Worm (Caenorhabditis elegans) whole organism, L2 larva: ENCODE data around the gene tbc-18.

Experiments
- C34F6.9 ChIP-seq: fragments of 150-350 bp; optimal IDR thresholded peaks from 2 replicates; lab custom pipeline; 2014; ENCODE audit warnings: missing biosample characterization, missing genetic modification characterization
- F13H6.1 ChIP-seq: sonication (generic microtip); optimal IDR thresholded peaks from 2 replicates; lab custom pipeline; 2016; ENCODE audit warnings: missing genetic modification characterization, missing compliant biosample characterization
- R02D3.7 ChIP-seq: fragments of 150-350 bp; optimal IDR thresholded peaks from 2 replicates; lab custom pipeline; 2014; ENCODE audit warnings: missing biosample characterization, missing genetic modification characterization
- Y55F3AM.14 ChIP-seq: fragments of 200-800 bp; sonication (Bioruptor generic); optimal IDR thresholded peaks from 2 replicates; lab custom pipeline; 2018; ENCODE audit warnings: mild to moderate bottlenecking, missing genetic modification characterization, missing compliant biosample characterization
- ZK546.5 ChIP-seq: sonication (generic microtip); optimal IDR thresholded peaks from 2 replicates; lab custom pipeline; 2017; ENCODE audit warnings: missing biosample characterization, missing genetic modification characterization
- ama-1 ChIP-seq: fragments of 150-350 bp; optimal IDR thresholded peaks from 2 replicates; lab custom pipeline; 2018; ENCODE audit warnings: inconsistent platforms
- blmp-1 ChIP-seq: sonication (generic microtip); optimal IDR thresholded peaks from 2 replicates; lab custom pipeline; 2017; ENCODE audit warnings: missing genetic modification characterization, mild to moderate bottlenecking, missing compliant biosample characterization, antibody characterized with exemption, moderate library complexity; ENCODE audit not compliant: insufficient read depth
- dmd-4 ChIP-seq: sonication (generic microtip); optimal IDR thresholded peaks from 2 replicates; lab custom pipeline; 2017; ENCODE audit warnings: missing biosample characterization, missing genetic modification characterization
- egl-27 ChIP-seq: sonication (generic microtip); optimal IDR thresholded peaks from 3 replicates; lab custom pipeline; 2017; ENCODE audit warnings: missing biosample characterization, missing genetic modification reagents, missing genetic modification characterization
- elt-1 ChIP-seq: fragments of 150-350 bp; optimal IDR thresholded peaks from 2 replicates; lab custom pipeline; 2014; ENCODE audit warnings: missing biosample characterization, missing genetic modification characterization
- elt-3 ChIP-seq: sonication (generic microtip); optimal IDR thresholded peaks from 2 replicates; lab custom pipeline; 2017; ENCODE audit warnings: missing biosample characterization, missing genetic modification characterization
- fos-1 ChIP-seq: fragments of 150-350 bp; optimal IDR thresholded peaks from 2 replicates; lab custom pipeline; 2014; ENCODE audit warnings: missing biosample characterization, missing genetic modification characterization
- gmeb-1 ChIP-seq: fragments of 150-350 bp; optimal IDR thresholded peaks from 2 replicates; lab custom pipeline; 2014; ENCODE audit warnings: missing biosample characterization, missing genetic modification characterization
- lin-13 ChIP-seq: fragments of 150-350 bp; optimal IDR thresholded peaks from 2 replicates; lab custom pipeline; 2014; ENCODE audit warnings: missing biosample characterization, missing genetic modification reagents, missing genetic modification characterization
- lin-39 ChIP-seq: fragments of 150-350 bp; optimal IDR thresholded peaks from 2 replicates; lab custom pipeline; 2014; ENCODE audit warnings: missing biosample characterization, missing genetic modification reagents, missing genetic modification characterization
- lsy-2 ChIP-seq, 2 experiments: fragments of 150-350 bp in 1 of 2; sonication (generic microtip) in 1 of 2; optimal IDR thresholded peaks; 2 replicates each; lab custom pipeline; 2014 to 2017; ENCODE audit warnings: missing biosample characterization in 2 of 2, missing genetic modification characterization in 2 of 2
- mbf-1 ChIP-seq: sonication (generic microtip); optimal IDR thresholded peaks from 2 replicates; lab custom pipeline; 2017; ENCODE audit warnings: missing biosample characterization, missing genetic modification characterization
- mdl-1 ChIP-seq, 2 experiments: fragments of 150-350 bp in 1 of 2; sonication (generic microtip) in 1 of 2; optimal IDR thresholded peaks; 2 replicates each; lab custom pipeline; 2017; ENCODE audit warnings: missing biosample characterization in 2 of 2, missing genetic modification characterization in 2 of 2
- nhr-10 ChIP-seq: sonication (generic microtip); optimal IDR thresholded peaks from 2 replicates; lab custom pipeline; 2017; ENCODE audit warnings: missing biosample characterization, missing genetic modification characterization
- nhr-11 ChIP-seq: fragments of 150-350 bp; optimal IDR thresholded peaks from 2 replicates; lab custom pipeline; 2014; ENCODE audit warnings: missing biosample characterization, missing genetic modification characterization
- nhr-12 ChIP-seq: fragments of 150-350 bp; optimal IDR thresholded peaks from 2 replicates; lab custom pipeline; 2014; ENCODE audit warnings: missing biosample characterization, missing genetic modification characterization
- nhr-129 ChIP-seq: fragments of 150-350 bp; optimal IDR thresholded peaks from 2 replicates; lab custom pipeline; 2014; ENCODE audit warnings: missing biosample characterization, missing genetic modification characterization
- nhr-21 ChIP-seq: fragments of 150-350 bp; optimal IDR thresholded peaks from 2 replicates; lab custom pipeline; 2014; ENCODE audit warnings: missing biosample characterization, missing genetic modification characterization
- nhr-237 ChIP-seq: fragments of 150-350 bp; optimal IDR thresholded peaks from 2 replicates; lab custom pipeline; 2014; ENCODE audit warnings: missing biosample characterization, missing genetic modification characterization
- nhr-25 ChIP-seq: fragments of 150-350 bp; sonication (generic microtip); optimal IDR thresholded peaks from 3 replicates; lab custom pipeline; 2014; ENCODE audit warnings: missing biosample characterization, missing genetic modification characterization
- nhr-6 ChIP-seq: fragments of 150-350 bp; optimal IDR thresholded peaks from 2 replicates; lab custom pipeline; 2014; ENCODE audit warnings: missing biosample characterization, missing genetic modification characterization
- nhr-77 ChIP-seq: fragments of 150-350 bp; optimal IDR thresholded peaks from 2 replicates; lab custom pipeline; 2014; ENCODE audit warnings: missing biosample characterization, missing genetic modification characterization
- skn-1 ChIP-seq: sonication (generic microtip); optimal IDR thresholded peaks from 2 replicates; lab custom pipeline; 2017; ENCODE audit warnings: missing biosample characterization, missing genetic modification characterization
- sma-9 ChIP-seq, 2 experiments: fragments of 150-350 bp in 1 of 2; sonication (generic microtip) in 1 of 2; optimal IDR thresholded peaks; 2 replicates each; lab custom pipeline; 2014 to 2016; ENCODE audit warnings: missing genetic modification characterization in 2 of 2, mild to moderate bottlenecking in 1 of 2, missing biosample characterization in 1 of 2, missing compliant biosample characterization in 1 of 2, missing genetic modification reagents in 1 of 2, moderate library complexity in 1 of 2
- snpc-4 ChIP-seq: fragments of 150-350 bp; optimal IDR thresholded peaks from 2 replicates; lab custom pipeline; 2014; ENCODE audit warnings: missing biosample characterization, missing genetic modification characterization
- unc-39 ChIP-seq: fragments of 150-350 bp; optimal IDR thresholded peaks from 2 replicates; lab custom pipeline; 2014; ENCODE audit warnings: missing biosample characterization, missing genetic modification characterization
- unc-55 ChIP-seq: fragments of 150-350 bp; sonication (generic microtip); optimal IDR thresholded peaks from 3 replicates; lab custom pipeline; 2014; ENCODE audit warnings: missing biosample characterization, missing genetic modification reagents, missing genetic modification characterization
- zag-1 ChIP-seq: fragments of 150-350 bp; optimal IDR thresholded peaks from 2 replicates; lab custom pipeline; 2014; ENCODE audit warnings: missing biosample characterization, missing genetic modification characterization
- ztf-1 ChIP-seq: fragments of 200-800 bp; sonication (Bioruptor generic); conservative IDR thresholded peaks from 2 replicates; pipeline ENCODE4 v1.3.6; 2022; ENCODE audit warnings: missing genetic modification characterization, missing compliant biosample characterization
- ztf-4 ChIP-seq: fragments of 150-350 bp; optimal IDR thresholded peaks from 2 replicates; lab custom pipeline; 2014; ENCODE audit warnings: missing biosample characterization, missing genetic modification characterization

Gene tbc-18

ce11 chrX:8423199-8423598 lies 44.8 kb downstream of the tbc-18 start:
- TF ChIP-seq nhr-25: no peak
- TF ChIP-seq sma-9 (GFP tag; optimal IDR thresholded peaks at IDR 0.05; lab: Kevin White, UChicago): no peak
- no peak for TF ChIP-seq sma-9 (tag; optimal IDR thresholded peaks at IDR 0.05; lab: Kevin White, UChicago)
- TF ChIP-seq Y55F3AM.14 (GFP tag; lab: Kevin White, UChicago): no peak
- TF ChIP-seq fos-1 (tag; lab: Kevin White, UChicago): no peak
- no peak for TF ChIP-seq unc-39
- no peak for TF ChIP-seq lsy-2 (tag; optimal IDR thresholded peaks at IDR 0.05; lab: Kevin White, UChicago)
- no peak for TF ChIP-seq mdl-1 (tag; optimal IDR thresholded peaks at IDR 0.05; lab: Kevin White, UChicago)
- TF ChIP-seq nhr-6 (tag; lab: Kevin White, UChicago): no peak
- TF ChIP-seq nhr-10: no peak
- no peak for TF ChIP-seq nhr-237 (tag; lab: Kevin White, UChicago)
- TF ChIP-seq, all 48 proteins: peak for 0

DNA sequence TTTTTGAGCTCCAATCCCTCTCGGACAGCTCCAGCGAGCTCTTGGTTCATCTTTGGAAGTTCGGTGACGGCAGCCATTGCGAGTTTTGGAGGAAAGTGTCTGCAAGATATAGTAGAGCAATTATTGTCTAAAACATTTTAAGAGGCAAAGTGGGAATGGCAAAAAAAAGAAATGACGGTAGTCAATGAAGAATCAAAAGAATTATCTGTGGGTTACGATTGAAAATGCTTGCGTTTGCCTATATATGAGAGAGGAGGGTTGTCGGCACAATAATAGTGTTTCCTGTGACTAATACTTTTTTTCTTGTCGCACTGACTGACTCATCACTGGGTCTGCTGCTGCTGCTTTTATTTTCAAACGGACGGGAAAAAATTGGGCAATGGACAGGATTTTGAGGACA lies 45.3 kb downstream of the tbc-18 start, which contains the start of gene tth-1:
Gene tth-1, minus strand, starts transcription at position 101 of the 400 bp plus-strand sequence.
- no peak for TF ChIP-seq skn-1 (tag; lab: Kevin White, UChicago)
- no peak for TF ChIP-seq blmp-1 (tag; lab: Kevin White, UChicago)
- no peak for TF ChIP-seq R02D3.7 (tag; lab: Kevin White, UChicago)
- TF ChIP-seq nhr-237 (tag; lab: Kevin White, UChicago): no peak
- TF ChIP-seq egl-27 (tag; lab: Kevin White, UChicago): no peak
- no peak for TF ChIP-seq ztf-1 (GFP tag; lab: Robert Waterston, UW)
- no peak for TF ChIP-seq nhr-21 (tag; lab: Kevin White, UChicago)
- no peak for TF ChIP-seq elt-1
- no peak for TF ChIP-seq nhr-129 (tag; lab: Kevin White, UChicago)
- no peak for TF ChIP-seq nhr-25
- no peak for TF ChIP-seq F13H6.1
- TF ChIP-seq zag-1 (tag; lab: Kevin White, UChicago): no peak
- TF ChIP-seq nhr-6 (tag; lab: Kevin White, UChicago): no peak
- no peak for TF ChIP-seq gmeb-1 (tag; lab: Kevin White, UChicago)
- TF ChIP-seq unc-39: no peak
- no peak for TF ChIP-seq nhr-11
- no peak for TF ChIP-seq unc-55 (GFP tag; lab: Kevin White, UChicago)
- no peak for TF ChIP-seq nhr-12 (tag; lab: Kevin White, UChicago)
- TF ChIP-seq nhr-77 (tag; lab: Kevin White, UChicago): no peak
- TF ChIP-seq dmd-4 (tag; lab: Kevin White, UChicago): no peak
- TF ChIP-seq, all 48 proteins: peak for 0

- no peak for TF ChIP-seq nhr-77 (tag; lab: Kevin White, UChicago)
These were observed 45.9 kb downstream of the tbc-18 start for ce11 chrX:8424286-8424685.

ce11 chrX:8426160-8426712 lies 47.9 kb downstream of the tbc-18 start:
- TF ChIP-seq nhr-129 (tag; lab: Kevin White, UChicago) (no peak), nhr-77 (tag; lab: Kevin White, UChicago) (no peak), F13H6.1 (no peak), C34F6.9 (no peak), elt-3 (tag; lab: Kevin White, UChicago) (no peak), ZK546.5 (no peak)

DNA sequence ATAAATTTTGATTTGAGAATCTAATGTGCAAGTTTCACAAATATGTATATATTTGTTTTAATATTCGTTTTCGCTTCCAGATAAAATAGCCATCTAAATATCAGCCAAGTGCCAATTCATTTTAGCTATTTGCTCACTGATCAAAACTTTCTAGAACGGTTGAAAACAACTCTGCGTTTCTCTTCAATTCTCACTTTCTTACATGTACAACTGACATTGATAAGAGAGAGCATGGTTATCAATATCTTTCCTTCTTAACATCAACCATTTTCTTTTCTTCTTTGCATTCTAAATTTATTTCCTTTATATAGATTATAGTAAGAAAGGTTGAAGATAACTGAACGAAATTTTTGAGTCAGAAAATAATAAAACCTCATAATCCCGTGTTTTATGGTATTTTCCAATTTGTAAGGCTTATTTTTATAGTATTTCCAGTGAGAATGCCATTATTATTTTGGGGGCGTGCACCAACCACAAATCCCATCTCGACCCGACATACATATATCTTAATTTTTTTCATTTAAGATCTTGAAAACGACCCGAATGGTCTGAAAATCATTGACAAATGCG lies 50.0 kb downstream of the tbc-18 start, which contains the start of gene F08F1.3:
Gene F08F1.3, plus strand, starts transcription at position 520 of the 570 bp plus-strand sequence.
- no peak for TF ChIP-seq ama-1 (lab: Kevin White, UChicago)
- TF ChIP-seq fos-1 (tag; lab: Kevin White, UChicago): peak; percentile 42

ce11 chrX:8429503-8429902 lies 51.1 kb downstream of the tbc-18 start:
- no peak for TF ChIP-seq ztf-4 (tag; lab: Kevin White, UChicago)
- no peak for TF ChIP-seq zag-1 (tag; lab: Kevin White, UChicago)
- no peak for TF ChIP-seq skn-1 (tag; lab: Kevin White, UChicago)
- TF ChIP-seq mdl-1 (tag; optimal IDR thresholded peaks at IDR 0.05; lab: Kevin White, UChicago): no peak
- TF ChIP-seq lin-39 (tag; lab: Kevin White, UChicago): no peak
- TF ChIP-seq snpc-4 (tag; lab: Kevin White, UChicago): no peak
- TF ChIP-seq nhr-237 (tag; lab: Kevin White, UChicago): no peak
- no peak for TF ChIP-seq mbf-1
- no peak for TF ChIP-seq Y55F3AM.14 (GFP tag; lab: Kevin White, UChicago)
- TF ChIP-seq nhr-10: no peak
- no peak for TF ChIP-seq R02D3.7 (tag; lab: Kevin White, UChicago)
- no peak for TF ChIP-seq gmeb-1 (tag; lab: Kevin White, UChicago)
- no peak for TF ChIP-seq dmd-4 (tag; lab: Kevin White, UChicago)
- no peak for TF ChIP-seq lin-13 (GFP tag; lab: Kevin White, UChicago)
- no peak for TF ChIP-seq nhr-12 (tag; lab: Kevin White, UChicago)
- no peak for TF ChIP-seq ama-1 (lab: Kevin White, UChicago)
- no peak for TF ChIP-seq sma-9 (GFP tag; optimal IDR thresholded peaks at IDR 0.05; lab: Kevin White, UChicago)
- TF ChIP-seq sma-9 (tag; optimal IDR thresholded peaks at IDR 0.05; lab: Kevin White, UChicago): no peak
